Worm (Caenorhabditis elegans) whole organism, L3 larva: ENCODE measurements around the gene grk-1.

Experiments used
- R02D3.7 ChIP-seq: fragments of 150-350 bp; optimal IDR thresholded peaks from 2 replicates; lab custom pipeline; 2014; ENCODE audit warnings: missing biosample characterization, missing genetic modification characterization
- ZK546.5 ChIP-seq: sonication (generic microtip); optimal IDR thresholded peaks from 2 replicates; lab custom pipeline; 2017; ENCODE audit warnings: missing biosample characterization, missing genetic modification characterization
- aly-2 ChIP-seq: fragments of 150-350 bp; optimal IDR thresholded peaks from 2 replicates; lab custom pipeline; 2014; ENCODE audit warnings: missing biosample characterization, missing genetic modification characterization
- ama-1 ChIP-seq: fragments of 150-350 bp; optimal IDR thresholded peaks from 2 replicates; lab custom pipeline; 2018
- ceh-16 ChIP-seq: sonication (generic microtip); optimal IDR thresholded peaks from 2 replicates; lab custom pipeline; 2017; ENCODE audit warnings: missing biosample characterization, missing genetic modification characterization
- ceh-28 ChIP-seq: fragments of 150-350 bp; optimal IDR thresholded peaks from 2 replicates; lab custom pipeline; 2014; ENCODE audit warnings: missing biosample characterization, missing genetic modification reagents, missing genetic modification characterization
- ceh-82 ChIP-seq: fragments of 150-350 bp; optimal IDR thresholded peaks from 2 replicates; lab custom pipeline; 2014; ENCODE audit warnings: missing biosample characterization, missing genetic modification characterization
- egl-27 ChIP-seq: sonication (generic microtip); optimal IDR thresholded peaks from 4 replicates; lab custom pipeline; 2017; ENCODE audit warnings: missing biosample characterization, missing genetic modification reagents, missing genetic modification characterization
- egl-5 ChIP-seq: fragments of 150-350 bp; optimal IDR thresholded peaks from 2 replicates; lab custom pipeline; 2017; ENCODE audit warnings: missing biosample characterization, missing genetic modification reagents, missing genetic modification characterization, inconsistent platforms
- elt-1 ChIP-seq: fragments of 150-350 bp; optimal IDR thresholded peaks from 2 replicates; lab custom pipeline; 2014; ENCODE audit warnings: missing biosample characterization, missing genetic modification characterization
- elt-2 ChIP-seq: sonication (generic microtip); optimal IDR thresholded peaks from 2 replicates; lab custom pipeline; 2016; ENCODE audit warnings: missing genetic modification reagents, mild to moderate bottlenecking, missing genetic modification characterization, missing compliant biosample characterization
- elt-3 ChIP-seq, 3 experiments: fragments of 150-350 bp in 1 of 3; sonication (generic microtip) in 2 of 3; optimal IDR thresholded peaks; 2 replicates in 2 of 3; 4 replicates in 1 of 3; lab custom pipeline; 2014 to 2017; ENCODE audit warnings: missing biosample characterization in 3 of 3, missing genetic modification characterization in 3 of 3
- fkh-10 ChIP-seq: sonication (generic microtip); optimal IDR thresholded peaks from 2 replicates; lab custom pipeline; 2017; ENCODE audit warnings: missing biosample characterization, missing genetic modification reagents, missing genetic modification characterization
- fos-1 ChIP-seq: fragments of 150-350 bp; optimal IDR thresholded peaks from 2 replicates; lab custom pipeline; 2014; ENCODE audit warnings: missing biosample characterization, missing genetic modification characterization
- hmg-11 ChIP-seq: sonication (generic microtip); optimal IDR thresholded peaks from 2 replicates; lab custom pipeline; 2016; ENCODE audit warnings: missing genetic modification characterization, missing compliant biosample characterization
- jun-1 ChIP-seq: fragments of 150-350 bp; optimal IDR thresholded peaks from 2 replicates; lab custom pipeline; 2014; ENCODE audit warnings: missing biosample characterization, missing genetic modification reagents, missing genetic modification characterization
- lin-15B ChIP-seq: fragments of 150-350 bp; optimal IDR thresholded peaks from 2 replicates; lab custom pipeline; 2014; ENCODE audit warnings: missing biosample characterization, missing genetic modification characterization
- lin-39 ChIP-seq: fragments of 150-350 bp; optimal IDR thresholded peaks from 2 replicates; lab custom pipeline; 2018; ENCODE audit warnings: missing biosample characterization, missing genetic modification reagents, missing genetic modification characterization
- lsy-12 ChIP-seq: sonication (generic microtip); optimal IDR thresholded peaks from 2 replicates; lab custom pipeline; 2016; ENCODE audit warnings: mild to moderate bottlenecking, missing genetic modification characterization, missing compliant biosample characterization
- mml-1 ChIP-seq: fragments of 150-350 bp; sonication (generic microtip); optimal IDR thresholded peaks from 3 replicates; lab custom pipeline; 2014; ENCODE audit warnings: missing biosample characterization, missing genetic modification characterization
- nfya-1 ChIP-seq: sonication (generic microtip); optimal IDR thresholded peaks from 2 replicates; lab custom pipeline; 2017; ENCODE audit warnings: missing genetic modification characterization, mild to moderate bottlenecking, missing compliant biosample characterization, antibody characterized with exemption, moderate library complexity; ENCODE audit not compliant: insufficient read depth
- nhr-11 ChIP-seq: fragments of 150-350 bp; optimal IDR thresholded peaks from 2 replicates; lab custom pipeline; 2014; ENCODE audit warnings: missing biosample characterization, missing genetic modification characterization
- nhr-12 ChIP-seq: fragments of 150-350 bp; optimal IDR thresholded peaks from 2 replicates; lab custom pipeline; 2014; ENCODE audit warnings: missing biosample characterization, missing genetic modification characterization
- nhr-23 ChIP-seq: fragments of 150-350 bp; optimal IDR thresholded peaks from 2 replicates; lab custom pipeline; 2014; ENCODE audit warnings: missing biosample characterization, missing genetic modification reagents, missing genetic modification characterization
- nhr-237 ChIP-seq: fragments of 150-350 bp; optimal IDR thresholded peaks from 2 replicates; lab custom pipeline; 2014; ENCODE audit warnings: missing biosample characterization, missing genetic modification characterization
- nhr-25 ChIP-seq: sonication (generic microtip); optimal IDR thresholded peaks from 2 replicates; lab custom pipeline; 2017; ENCODE audit warnings: missing biosample characterization, missing genetic modification characterization
- nhr-28 ChIP-seq: fragments of 150-350 bp; optimal IDR thresholded peaks from 2 replicates; lab custom pipeline; 2014; ENCODE audit warnings: missing biosample characterization, missing genetic modification characterization
- nhr-67 ChIP-seq: fragments of 150-350 bp; optimal IDR thresholded peaks from 2 replicates; lab custom pipeline; 2014; ENCODE audit warnings: missing biosample characterization, missing genetic modification characterization
- nhr-76 ChIP-seq: fragments of 150-350 bp; sonication (generic microtip); optimal IDR thresholded peaks from 5 replicates; lab custom pipeline; 2014; ENCODE audit warnings: missing biosample characterization, missing genetic modification characterization
- nhr-77 ChIP-seq: fragments of 150-350 bp; optimal IDR thresholded peaks from 2 replicates; lab custom pipeline; 2014; ENCODE audit warnings: missing biosample characterization, missing genetic modification characterization
- pha-4 ChIP-seq: fragments of 150-350 bp; optimal IDR thresholded peaks from 2 replicates; lab custom pipeline; 2014; ENCODE audit warnings: missing biosample characterization, missing genetic modification reagents, missing genetic modification characterization
- skn-1 ChIP-seq: fragments of 150-350 bp; optimal IDR thresholded peaks from 2 replicates; lab custom pipeline; 2014; ENCODE audit warnings: missing biosample characterization, missing genetic modification characterization
- snpc-4 ChIP-seq: fragments of 150-350 bp; optimal IDR thresholded peaks from 2 replicates; lab custom pipeline; 2014; ENCODE audit warnings: missing biosample characterization, missing genetic modification characterization
- tbx-2 ChIP-seq: sonication (generic microtip); optimal IDR thresholded peaks from 2 replicates; lab custom pipeline; 2016; ENCODE audit warnings: mild to moderate bottlenecking, missing genetic modification characterization, missing compliant biosample characterization
- unc-62 ChIP-seq: fragments of 150-350 bp; sonication (generic microtip); optimal IDR thresholded peaks from 4 replicates; lab custom pipeline; 2014; ENCODE audit warnings: missing biosample characterization, missing genetic modification reagents, missing genetic modification characterization
- ztf-4 ChIP-seq: fragments of 150-350 bp; optimal IDR thresholded peaks from 2 replicates; lab custom pipeline; 2014; ENCODE audit warnings: missing biosample characterization, missing genetic modification characterization

Gene grk-1

ce11 chrX:9999192-9999591, at the start of gene grk-1:
Gene grk-1 (minus strand): TSS chrX:9999208.
- TF ChIP-seq elt-3 (tag; optimal IDR thresholded peaks at IDR 0.05; lab: Kevin White, UChicago) (no peak), nfya-1 (tag; lab: Kevin White, UChicago) (peak; percentile 70)
- TF ChIP-seq, all 47 proteins: peak for 1

ce11 chrX:10047325-10047724, 48.3 kb upstream of the grk-1 start, which contains the start of gene ZC374.2:
Gene ZC374.2 (minus strand): TSS chrX:10047425.
- no peak for TF ChIP-seq nhr-12 (tag; lab: Kevin White, UChicago)
- no peak for TF ChIP-seq lsy-12
- no peak for TF ChIP-seq nhr-11 (tag; lab: Kevin White, UChicago)
- no peak for TF ChIP-seq jun-1 (tag; lab: Kevin White, UChicago)
- no peak for TF ChIP-seq snpc-4 (tag; lab: Kevin White, UChicago)
- TF ChIP-seq ZK546.5: no peak
- no peak for TF ChIP-seq pha-4 (tag; lab: Kevin White, UChicago)

- TF ChIP-seq nhr-12 (tag; lab: Kevin White, UChicago): no peak
- TF ChIP-seq nhr-28 (tag; lab: Kevin White, UChicago): no peak
- no peak for TF ChIP-seq tbx-2 (tag; lab: Kevin White, UChicago)
- TF ChIP-seq nfya-1 (tag; lab: Kevin White, UChicago): no peak
- TF ChIP-seq ZK546.5: no peak
- TF ChIP-seq ama-1 (lab: Kevin White, UChicago): no peak
- TF ChIP-seq ceh-28 (tag; lab: Kevin White, UChicago): no peak
- TF ChIP-seq nhr-237 (tag; lab: Kevin White, UChicago): no peak
- TF ChIP-seq nhr-76 (tag; lab: Kevin White, UChicago): no peak
- TF ChIP-seq snpc-4 (tag; lab: Kevin White, UChicago): no peak
- TF ChIP-seq lin-39 (tag; lab: Kevin White, UChicago): no peak
- TF ChIP-seq ceh-82 (tag; lab: Kevin White, UChicago): no peak
- no peak for TF ChIP-seq lin-15B
- TF ChIP-seq nhr-67: no peak
- TF ChIP-seq mml-1 (tag; lab: Kevin White, UChicago): no peak
These were observed 45.5 kb upstream of the grk-1 start for ce11 chrX:10044473-10044872.

ce11 chrX:10030836-10031235, 31.8 kb upstream of the grk-1 start, which contains the start of gene sek-6:
Gene sek-6 (plus strand): TSS chrX:10031150.
- TF ChIP-seq nhr-67 (no peak), jun-1 (tag; lab: Kevin White, UChicago) (no peak), elt-2 (tag; lab: Kevin White, UChicago) (peak; percentile 44)
- TF ChIP-seq, all 47 proteins: peak for 1

ce11 chrX:10027556-10027955, 28.5 kb upstream of the grk-1 start, which contains the start of gene mkk-4:
Gene mkk-4 (plus strand): TSS chrX:10027856.
- no peak for TF ChIP-seq fos-1 (tag; lab: Kevin White, UChicago)
- TF ChIP-seq lin-15B: no peak
- no peak for TF ChIP-seq nhr-12 (tag; lab: Kevin White, UChicago)
- TF ChIP-seq skn-1 (tag; lab: Kevin White, UChicago): no peak
- no peak for TF ChIP-seq elt-1 (tag; lab: Kevin White, UChicago)
- TF ChIP-seq lsy-12: no peak
- TF ChIP-seq ama-1 (lab: Kevin White, UChicago): no peak
- no peak for TF ChIP-seq nhr-237 (tag; lab: Kevin White, UChicago)
- TF ChIP-seq unc-62 (GFP tag; lab: Kevin White, UChicago): no peak
- no peak for TF ChIP-seq elt-3 (tag; optimal IDR thresholded peaks at IDR 0.05; lab: Kevin White, UChicago)
- no peak for TF ChIP-seq nhr-77 (tag; lab: Kevin White, UChicago)
- TF ChIP-seq mml-1 (tag; lab: Kevin White, UChicago): no peak
- TF ChIP-seq ceh-28 (tag; lab: Kevin White, UChicago): no peak
- TF ChIP-seq ceh-82 (tag; lab: Kevin White, UChicago): no peak
- no peak for TF ChIP-seq fkh-10 (GFP tag; lab: Kevin White, UChicago)
- TF ChIP-seq elt-2 (tag; lab: Kevin White, UChicago): no peak
- TF ChIP-seq nfya-1 (tag; lab: Kevin White, UChicago): no peak
- no peak for TF ChIP-seq aly-2 (tag; lab: Kevin White, UChicago)

ce11 chrX:10026347-10026746, 27.3 kb upstream of the grk-1 start:
- peak; percentile 54 for TF ChIP-seq nhr-23 (tag; lab: Kevin White, UChicago)
- TF ChIP-seq ceh-16 (tag; lab: Kevin White, UChicago): no peak
- TF ChIP-seq ztf-4 (tag; lab: Kevin White, UChicago): no peak
- TF ChIP-seq elt-2 (tag; lab: Kevin White, UChicago): peak; percentile 4
- peak; percentile 79 for TF ChIP-seq pha-4 (tag; lab: Kevin White, UChicago)
- TF ChIP-seq egl-27 (tag; lab: Kevin White, UChicago): peak; percentile 9
- TF ChIP-seq nhr-25: peak; percentile 30
- peak; percentile 60 for TF ChIP-seq nfya-1 (tag; lab: Kevin White, UChicago)
- peak; percentile 67 for TF ChIP-seq ceh-28 (tag; lab: Kevin White, UChicago)
- peak; percentile 49 for TF ChIP-seq lin-39 (tag; lab: Kevin White, UChicago)
- TF ChIP-seq snpc-4 (tag; lab: Kevin White, UChicago): peak; percentile 48
- peak; percentile 22 for TF ChIP-seq elt-1 (tag; lab: Kevin White, UChicago)
- TF ChIP-seq egl-5 (tag; lab: Kevin White, UChicago): peak; percentile 45
- TF ChIP-seq R02D3.7: no peak
- TF ChIP-seq jun-1 (tag; lab: Kevin White, UChicago): no peak
- TF ChIP-seq aly-2 (tag; lab: Kevin White, UChicago): no peak
- TF ChIP-seq hmg-11 (tag; lab: Kevin White, UChicago): peak; percentile 49
- peak; percentile 48 for TF ChIP-seq lsy-12
